Worm (Caenorhabditis elegans): Measurements from ENCODE around the gene DH11.5.

ce11 chrII:7990192-7990591 lies 13.8 kb downstream of the DH11.5 start:
- no peak for TF ChIP-seq flt-1 (GFP tag; IDR thresholded peaks at IDR 0.05)
- TF ChIP-seq tbx-11 (GFP tag; IDR thresholded peaks at IDR 0.05) = no peak
- TF ChIP-seq ama-1 (optimal IDR thresholded peaks at IDR 0.05) = no peak
- TF ChIP-seq hmbx-1 (tag; optimal IDR thresholded peaks at IDR 0.05) = no peak
- no peak for TF ChIP-seq hnd-1 (tag; optimal IDR thresholded peaks at IDR 0.05)

Measured in whole organism, early embryonic.